Fruit fly (Drosophila melanogaster): ENCODE results near the gene CG42577.
"Not testable (repeated sequence)": the region's sequence is repeated elsewhere in the genome, so short reads cannot be mapped to it uniquely, and the experiment has no call there.

Gene CG42577

DNA sequence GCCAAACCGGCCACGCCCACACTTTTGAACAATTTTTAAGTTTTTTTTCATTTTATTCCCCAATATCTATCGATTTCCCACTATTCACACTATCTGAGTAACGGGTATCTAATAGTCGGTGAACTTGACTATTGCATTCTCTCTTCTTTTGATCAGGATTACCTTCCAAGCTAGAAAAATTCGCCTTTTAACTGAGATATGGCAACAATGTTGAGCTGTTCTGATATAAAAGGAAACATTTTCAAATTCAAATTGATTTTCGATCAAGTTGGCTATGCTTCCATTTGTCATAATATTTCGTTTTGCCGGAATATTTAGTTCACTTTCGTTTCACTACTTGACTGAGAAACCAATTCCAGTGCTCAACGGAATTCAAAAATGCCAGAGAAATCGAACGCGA, at the start of gene CG42577:
Gene CG42577 (plus strand): TSS at position 301 of the 400 bp plus-strand sequence.
- TF ChIP-seq CG17801 (GFP tag; optimal IDR thresholded peaks at IDR 0.05; ENCODE audit: partially characterized antibody), result not testable (repeated sequence)

DNA sequence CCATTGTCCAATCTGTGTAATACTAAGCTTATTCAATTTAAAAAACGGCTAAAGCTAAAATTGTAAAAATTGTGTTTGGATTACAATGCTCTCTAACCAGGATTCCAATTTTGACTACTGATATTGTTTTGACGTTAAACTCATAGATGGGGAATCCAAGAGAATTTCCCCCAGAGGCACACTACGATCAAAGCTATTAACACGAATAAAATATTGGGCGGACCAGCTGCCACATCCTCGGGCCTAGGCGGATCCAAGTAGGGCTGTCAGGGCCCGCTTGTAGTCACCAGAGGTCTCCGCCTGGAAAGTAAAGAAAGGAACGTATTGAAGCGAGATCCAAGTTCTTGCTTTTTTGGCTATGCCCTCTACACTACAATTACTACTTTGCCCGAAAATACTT, 49.5 kb upstream of the CG42577 start, which contains the start of gene SdicB:
Gene SdicB (minus strand): TSS at position 101 of the 400 bp plus-strand sequence.
- not testable (repeated sequence) for TF ChIP-seq CG17801 (GFP tag; optimal IDR thresholded peaks at IDR 0.05; ENCODE audit: partially characterized antibody)

DNA sequence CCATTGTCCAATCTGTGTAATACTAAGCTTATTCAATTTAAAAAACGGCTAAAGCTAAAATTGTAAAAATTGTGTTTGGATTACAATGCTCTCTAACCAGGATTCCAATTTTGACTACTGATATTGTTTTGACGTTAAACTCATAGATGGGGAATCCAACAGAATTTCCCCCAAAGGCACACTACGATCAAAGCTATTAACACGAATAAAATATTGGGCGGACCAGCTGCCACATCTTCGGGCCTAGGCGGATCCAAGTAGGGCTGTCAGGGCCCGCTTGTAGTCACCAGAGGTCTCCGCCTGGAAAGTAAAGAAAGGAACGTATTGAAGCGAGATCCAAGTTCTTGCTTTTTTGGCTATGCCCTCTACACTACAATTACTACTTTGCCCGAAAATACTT, 41.9 kb upstream of the CG42577 start, which contains the start of gene SdicC:
Gene SdicC (minus strand): TSS at position 101 of the 400 bp plus-strand sequence.
- not testable (repeated sequence) for TF ChIP-seq CG17801 (GFP tag; optimal IDR thresholded peaks at IDR 0.05; ENCODE audit: partially characterized antibody)

DNA sequence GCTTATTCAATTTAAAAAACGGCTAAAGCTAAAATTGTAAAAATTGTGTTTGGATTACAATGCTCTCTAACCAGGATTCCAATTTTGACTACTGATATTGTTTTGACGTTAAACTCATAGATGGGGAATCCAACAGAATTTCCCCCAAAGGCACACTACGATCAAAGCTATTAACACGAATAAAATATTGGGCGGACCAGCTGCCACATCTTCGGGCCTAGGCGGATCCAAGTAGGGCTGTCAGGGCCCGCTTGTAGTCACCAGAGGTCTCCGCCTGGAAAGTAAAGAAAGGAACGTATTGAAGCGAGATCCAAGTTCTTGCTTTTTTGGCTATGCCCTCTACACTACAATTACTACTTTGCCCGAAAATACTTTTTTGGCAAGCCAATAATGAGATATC, 34.1 kb upstream of the CG42577 start, which contains the start of gene Sdic4:
Gene Sdic4 (minus strand): TSS at position 101 of the 400 bp plus-strand sequence.
- TF ChIP-seq CG17801 (GFP tag; optimal IDR thresholded peaks at IDR 0.05; ENCODE audit: partially characterized antibody), result not testable (repeated sequence)

DNA sequence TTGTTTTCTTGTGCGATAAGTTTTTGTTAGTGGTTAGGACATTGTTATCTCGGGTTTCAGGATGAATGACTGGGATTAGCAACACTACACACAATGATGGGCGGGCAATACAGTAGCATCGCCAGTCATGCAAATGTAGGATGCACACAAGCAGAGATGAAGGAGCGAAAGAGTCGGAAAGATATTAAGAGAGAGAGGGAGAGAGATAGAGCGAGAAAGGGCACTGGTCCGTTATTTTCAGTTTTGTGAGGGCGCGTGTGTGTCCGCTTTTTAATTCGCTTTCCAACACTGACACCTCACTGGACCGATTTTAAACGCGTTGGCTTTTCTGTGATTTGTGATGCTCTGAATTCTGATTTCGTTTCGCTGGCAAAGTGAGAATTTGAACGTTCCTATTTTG, 27.4 kb upstream of the CG42577 start:
- no peak for TF ChIP-seq CG17801 (GFP tag; optimal IDR thresholded peaks at IDR 0.05; ENCODE audit: partially characterized antibody)

DNA sequence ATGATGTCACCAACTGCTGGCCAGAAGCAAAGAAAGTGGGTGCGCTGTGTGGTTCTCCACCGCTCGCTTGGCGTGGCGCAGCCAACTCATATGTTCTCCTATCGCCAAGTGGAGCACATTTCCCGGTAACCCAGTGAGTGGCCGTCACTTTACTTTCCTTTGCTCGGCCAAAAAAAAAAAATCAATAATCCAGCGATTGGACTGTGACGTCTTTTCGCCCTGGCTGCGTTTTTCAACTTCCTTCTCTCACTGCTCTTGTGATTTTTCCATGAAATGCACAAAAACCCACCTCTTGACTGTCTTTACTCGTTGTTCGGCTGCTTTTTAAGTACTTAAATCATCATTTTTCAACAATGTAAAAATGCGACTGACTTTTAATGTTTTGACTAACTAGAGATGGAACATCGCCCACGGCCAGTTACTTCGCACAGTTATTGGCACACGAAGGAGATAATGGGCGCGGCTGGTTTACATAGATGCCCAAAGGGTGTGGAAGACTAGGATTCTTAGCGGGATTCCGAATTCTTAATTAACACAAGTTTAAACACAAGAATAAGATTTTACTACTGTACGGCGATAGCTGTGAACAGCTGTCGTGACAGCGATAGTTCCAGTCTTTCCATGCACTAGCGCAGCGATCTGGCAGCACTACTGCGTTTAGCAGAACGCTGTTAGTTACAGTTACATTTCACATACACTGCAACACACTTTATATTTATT, 23.1 kb upstream of the CG42577 start, which contains the start of gene sw:
Gene sw (minus strand): TSS at position 589 of the 720 bp plus-strand sequence.
- peak; percentile 49 for TF ChIP-seq CG17801 (GFP tag; optimal IDR thresholded peaks at IDR 0.05; ENCODE audit: partially characterized antibody)

DNA sequence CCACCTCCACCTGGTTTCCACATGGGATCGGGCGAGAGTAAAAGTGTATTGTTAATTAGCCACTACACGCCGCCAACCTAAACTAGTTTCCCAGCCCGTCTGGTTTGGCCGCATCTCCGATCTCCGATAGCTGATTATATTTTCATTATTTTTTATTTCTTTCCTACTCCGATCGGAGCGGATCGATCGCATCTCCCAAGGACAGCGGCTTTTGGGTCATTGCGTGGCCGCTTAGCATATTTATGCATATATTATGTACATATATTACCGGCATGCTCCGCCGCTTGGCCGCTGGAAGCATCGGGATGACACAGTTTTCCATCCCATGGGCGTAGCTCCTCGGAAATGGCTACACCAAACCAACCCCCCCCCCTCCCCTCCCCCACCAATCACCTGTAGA, 21.1 kb upstream of the CG42577 start:
- no peak for TF ChIP-seq CG17801 (GFP tag; optimal IDR thresholded peaks at IDR 0.05; ENCODE audit: partially characterized antibody)

DNA sequence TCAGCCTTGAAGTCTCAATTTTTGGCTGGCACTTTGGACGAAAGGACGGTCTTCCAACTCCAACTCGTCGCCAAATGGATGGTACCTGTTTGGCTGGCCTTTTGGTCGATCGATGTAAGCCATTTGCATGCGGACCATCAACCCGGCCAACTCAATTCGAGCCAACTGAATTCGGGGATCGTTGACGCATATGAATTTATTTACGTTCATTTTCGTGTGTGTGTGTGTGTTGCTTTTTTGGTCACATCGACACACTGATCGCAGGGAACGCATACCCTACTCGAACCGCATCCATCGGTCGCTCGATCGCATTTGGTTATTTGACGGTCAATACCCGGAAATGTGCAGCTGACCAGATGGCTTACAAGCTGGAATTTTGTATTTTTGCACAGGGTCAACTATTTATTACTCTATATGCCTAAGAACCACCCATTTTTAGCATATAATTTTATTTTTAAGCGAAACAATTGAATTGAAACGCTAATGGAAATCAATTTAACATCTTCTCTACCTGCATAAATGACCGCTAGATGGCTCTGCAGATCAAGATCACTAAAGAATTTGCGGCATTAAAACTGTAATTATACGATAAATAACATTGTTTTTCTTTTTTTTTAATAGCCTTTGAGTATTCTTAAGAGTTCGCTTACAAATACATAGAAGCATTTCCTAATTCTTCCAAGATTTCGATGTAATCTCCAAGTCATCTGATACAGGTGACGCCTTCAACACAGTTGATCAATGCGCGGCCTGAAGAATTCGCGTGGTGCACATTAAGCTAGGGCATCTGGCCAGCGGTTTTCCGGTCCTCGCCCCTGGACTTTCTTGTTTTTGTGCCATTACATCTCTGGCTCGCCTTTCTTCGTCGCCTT, 20.1 kb upstream of the CG42577 start:
- TF ChIP-seq CG17801 (GFP tag; optimal IDR thresholded peaks at IDR 0.05; ENCODE audit: partially characterized antibody), result no peak

DNA sequence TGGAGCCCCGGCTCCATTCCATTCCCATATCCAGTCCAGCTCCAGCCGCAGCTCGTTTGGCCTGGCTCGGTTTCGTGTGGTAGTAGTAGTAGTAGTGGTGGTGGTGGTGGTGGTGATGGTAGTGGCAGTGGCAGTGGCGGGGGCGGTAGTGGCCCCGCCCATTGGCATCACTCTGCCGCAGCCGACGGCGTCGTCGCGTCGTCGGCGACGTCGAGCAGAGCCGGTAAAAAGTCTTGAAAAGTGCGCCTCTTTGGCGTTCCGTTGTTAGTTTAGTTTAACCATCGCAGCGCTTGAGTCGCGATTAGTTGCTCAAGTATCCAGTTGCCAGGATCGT, 19.5 kb upstream of the CG42577 start, which contains the start of gene obst-A:
Gene obst-A (plus strand): TSS at position 248 of the 334 bp plus-strand sequence.
- TF ChIP-seq CG17801 (GFP tag; optimal IDR thresholded peaks at IDR 0.05; ENCODE audit: partially characterized antibody), result no peak

DNA sequence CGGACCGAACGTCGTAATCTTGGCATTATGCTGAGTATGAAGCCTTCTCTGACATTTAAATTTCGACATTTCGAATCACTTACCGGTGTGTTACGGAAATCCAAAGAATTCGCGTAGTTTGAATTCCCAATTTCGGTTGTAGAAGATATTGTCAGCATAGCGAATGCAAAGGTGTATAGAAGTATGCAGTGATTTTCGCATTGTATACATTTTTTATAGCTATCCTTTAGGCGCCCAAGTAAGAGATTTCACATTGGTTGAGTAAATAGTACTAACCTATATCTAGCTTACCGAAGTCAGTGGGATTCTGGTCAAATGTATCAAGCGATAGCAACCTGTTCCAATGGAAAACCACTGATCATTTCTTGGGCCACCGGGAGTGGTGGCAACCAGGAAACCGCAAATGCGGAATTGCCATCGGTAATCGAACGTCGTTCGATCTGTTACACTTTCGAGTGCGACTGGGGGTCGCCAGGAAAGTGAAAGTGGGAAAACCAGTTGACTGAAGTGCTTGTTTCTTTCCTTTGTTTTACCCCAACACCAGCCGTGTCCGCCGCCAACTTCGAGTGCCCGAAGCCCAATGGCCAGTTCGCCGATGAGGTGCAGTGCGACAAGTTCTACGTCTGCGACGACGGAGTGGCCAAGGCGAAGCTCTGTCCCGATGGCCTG, 18.4 kb upstream of the CG42577 start:
- no peak for TF ChIP-seq CG17801 (GFP tag; optimal IDR thresholded peaks at IDR 0.05; ENCODE audit: partially characterized antibody)

DNA sequence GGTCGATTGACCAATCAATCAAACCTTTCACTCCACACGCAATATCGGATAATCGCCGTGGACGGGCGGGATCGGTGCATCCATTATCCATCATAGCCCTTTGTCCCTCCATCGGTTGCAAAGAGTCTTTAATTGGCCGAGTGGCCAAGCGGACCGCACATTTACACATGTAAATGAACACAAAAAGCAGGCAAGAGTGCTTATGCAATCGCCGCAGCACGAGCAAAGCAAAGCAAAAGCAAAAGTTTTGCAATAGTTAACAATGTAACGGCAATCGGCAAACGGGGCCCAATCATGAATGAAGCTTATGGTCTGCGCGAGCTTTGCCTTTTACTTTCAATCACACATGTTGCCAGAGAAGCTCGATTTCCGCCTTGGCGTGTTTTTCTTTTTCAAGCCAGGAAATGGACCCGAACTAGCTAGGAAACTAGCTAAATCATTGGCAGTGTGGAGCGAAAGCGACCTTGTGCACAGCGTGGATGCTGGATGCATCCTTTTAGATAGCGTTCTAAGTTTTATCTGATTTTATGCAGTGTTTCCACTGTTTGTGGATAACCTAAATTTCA, 15.7 kb upstream of the CG42577 start:
- no peak for TF ChIP-seq CG17801 (GFP tag; optimal IDR thresholded peaks at IDR 0.05; ENCODE audit: partially characterized antibody)

DNA sequence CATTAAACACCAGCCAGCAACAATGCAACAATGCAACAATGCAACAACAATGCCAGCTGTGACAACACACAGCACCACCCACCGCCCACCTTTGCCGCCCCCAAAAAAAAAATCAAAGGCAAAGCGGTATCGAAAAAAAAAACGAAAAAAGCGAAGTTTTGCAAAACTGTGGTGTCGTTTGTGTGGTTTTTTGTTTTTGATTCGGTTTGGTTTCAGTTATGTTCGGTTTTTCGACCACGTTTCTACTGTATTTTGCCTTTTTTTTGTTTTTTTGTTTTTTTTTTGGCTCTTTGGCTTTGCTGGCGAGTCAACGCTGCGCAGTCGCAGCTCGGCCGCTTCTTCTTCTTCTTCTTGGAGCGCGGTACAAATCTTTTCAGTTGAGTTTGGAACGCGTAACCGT, 14.8 kb upstream of the CG42577 start, which contains the start of gene Peritrophin-A:
Gene Peritrophin-A (plus strand): TSS at position 370 of the 400 bp plus-strand sequence.
- TF ChIP-seq CG17801 (GFP tag; optimal IDR thresholded peaks at IDR 0.05; ENCODE audit: partially characterized antibody), result no peak

DNA sequence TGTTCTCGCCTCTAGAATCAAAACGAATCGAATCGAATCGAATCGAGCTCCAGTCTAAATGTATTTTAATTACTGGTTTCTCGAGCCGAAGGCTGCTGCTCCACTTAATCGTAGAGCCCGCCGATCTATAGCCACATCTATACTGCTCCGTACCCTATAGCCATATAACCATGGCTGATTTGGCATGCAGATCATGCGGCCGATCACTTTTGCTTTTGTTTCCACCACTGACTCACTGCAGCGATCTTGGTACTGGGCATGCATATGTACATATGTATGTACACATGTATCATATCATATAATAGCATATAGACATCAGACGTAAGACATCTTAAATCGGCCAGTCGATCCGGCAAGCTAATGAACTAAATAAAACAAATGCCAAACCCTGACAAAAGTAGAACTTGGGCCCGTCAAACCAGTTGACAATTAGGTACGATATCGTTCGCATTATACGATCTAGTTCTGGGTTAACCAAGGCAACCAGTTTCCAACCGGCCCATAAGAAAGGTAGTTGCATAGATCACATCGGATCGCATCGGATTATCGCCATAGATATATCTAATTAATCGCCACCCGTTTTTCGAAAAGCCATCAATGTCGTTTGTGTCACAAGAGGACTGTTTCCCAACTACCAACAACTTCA, 13.7 kb upstream of the CG42577 start:
- TF ChIP-seq CG17801 (GFP tag; optimal IDR thresholded peaks at IDR 0.05; ENCODE audit: partially characterized antibody), result no peak

DNA sequence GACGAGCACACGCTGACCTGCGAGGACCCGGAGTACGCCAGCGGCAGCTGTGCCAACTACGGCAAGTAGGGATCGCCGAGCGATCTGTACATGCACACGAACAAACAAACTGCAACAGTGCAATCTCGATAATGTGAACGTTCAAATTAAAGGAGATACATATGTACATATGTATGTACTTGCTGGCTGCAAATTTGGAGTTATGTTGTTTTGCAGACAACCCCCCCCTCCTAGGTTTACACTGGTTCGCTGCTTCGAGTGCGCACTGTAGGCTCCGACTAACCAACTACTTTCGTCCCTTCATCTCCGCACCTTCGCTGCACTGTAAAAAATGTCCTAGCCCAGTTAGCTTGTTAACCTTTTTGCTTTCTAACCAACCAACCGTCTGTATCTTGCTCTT, 11.3 kb upstream of the CG42577 start:
- no peak for TF ChIP-seq CG17801 (GFP tag; optimal IDR thresholded peaks at IDR 0.05; ENCODE audit: partially characterized antibody)

Measured in ovary, adult (tissue).